Fruit fly (Drosophila melanogaster) whole organism, embryonic: Measurements from ENCODE around the gene CG31445.

Experiments used
- CG1024 ChIP-seq: fragments of 200-800 bp; sonication (Bioruptor generic); IDR thresholded peaks from 2 replicates; pipeline ENCODE4 v1.3.6; 2022; ENCODE audit warnings: missing biosample characterization, missing genetic modification characterization
- CG10274 ChIP-seq: fragments of 200-800 bp; sonication (Bioruptor generic); optimal IDR thresholded peaks from 3 replicates; lab custom pipeline; 2017; ENCODE audit warnings: missing biosample characterization, mild to moderate bottlenecking, missing genetic modification characterization
- CG10654 ChIP-seq: fragments of 200-800 bp; sonication (Bioruptor generic); optimal IDR thresholded peaks from 2 replicates; lab custom pipeline; 2016; ENCODE audit warnings: missing biosample characterization, missing genetic modification characterization
- CG11456 ChIP-seq: fragments of 200-800 bp; sonication (Bioruptor generic); IDR thresholded peaks from 3 replicates; pipeline ENCODE4 v1.3.6; 2022; ENCODE audit warnings: missing biosample characterization, missing genetic modification characterization
- CG14014 ChIP-seq: fragments of 200-800 bp; sonication (Bioruptor generic); IDR thresholded peaks from 2 replicates; pipeline ENCODE4 v1.3.6; 2022; ENCODE audit warnings: missing biosample characterization, missing genetic modification characterization
- CG14050 ChIP-seq: fragments of 200-800 bp; sonication (Bioruptor generic); IDR thresholded peaks from 3 replicates; pipeline ENCODE4 v1.3.6; 2022; ENCODE audit warnings: missing biosample characterization, missing genetic modification characterization
- CG14667 ChIP-seq: fragments of 200-800 bp; sonication (Bioruptor generic); IDR thresholded peaks from 2 replicates; pipeline ENCODE4 v1.3.6; 2022; ENCODE audit warnings: missing biosample characterization, missing genetic modification characterization
- CG16815 ChIP-seq: fragments of 200-800 bp; sonication (Bioruptor generic); optimal IDR thresholded peaks from 3 replicates; lab custom pipeline; 2017; ENCODE audit warnings: missing biosample characterization, mild to moderate bottlenecking, missing genetic modification characterization
- CG16863 ChIP-seq: fragments of 200-800 bp; sonication (Bioruptor generic); optimal IDR thresholded peaks from 3 replicates; lab custom pipeline; 2016; ENCODE audit warnings: missing biosample characterization, missing genetic modification characterization
- CG3407 ChIP-seq: fragments of 200-800 bp; sonication (Bioruptor generic); optimal IDR thresholded peaks from 2 replicates; lab custom pipeline; 2018; ENCODE audit warnings: missing biosample characterization, mild to moderate bottlenecking, missing genetic modification characterization
- CG4617 ChIP-seq: fragments of 200-800 bp; sonication (Bioruptor generic); optimal IDR thresholded peaks from 3 replicates; lab custom pipeline; 2016; ENCODE audit warnings: missing biosample characterization, missing genetic modification characterization, borderline replicate concordance
- CG6272 ChIP-seq: fragments of 200-800 bp; sonication (Bioruptor generic); IDR thresholded peaks from 2 replicates; pipeline ENCODE4 v1.3.6; 2022; ENCODE audit warnings: missing biosample characterization, missing genetic modification characterization
- CG7745 ChIP-seq: fragments of 200-800 bp; sonication (Bioruptor generic); optimal IDR thresholded peaks from 2 replicates; lab custom pipeline; 2018; ENCODE audit warnings: missing biosample characterization, mild to moderate bottlenecking, missing genetic modification characterization, moderate library complexity
- CG8944 ChIP-seq: fragments of 200-800 bp; sonication (Bioruptor generic); optimal IDR thresholded peaks from 3 replicates; lab custom pipeline; 2016; ENCODE audit warnings: missing biosample characterization, missing genetic modification characterization
- CG9817 ChIP-seq: fragments of 200-800 bp; sonication (Bioruptor generic); optimal IDR thresholded peaks from 2 replicates; lab custom pipeline; 2018; ENCODE audit warnings: missing biosample characterization, mild to moderate bottlenecking, missing genetic modification characterization, moderate library complexity
- Deaf1 ChIP-seq: fragments of 200-800 bp; optimal IDR thresholded peaks from 3 replicates; lab custom pipeline; 2019; ENCODE audit warnings: missing biosample characterization, mild to moderate bottlenecking, missing genetic modification characterization, moderate library complexity
- Dfd ChIP-seq, 2 experiments: fragments of >200 bp; optimal IDR thresholded peaks; 2 replicates each; lab custom pipeline; 2017; ENCODE audit warnings: missing biosample characterization in 2 of 2, missing genetic modification characterization in 2 of 2
- Dip2 ChIP-seq: fragments of 200-800 bp; sonication (Bioruptor generic); IDR thresholded peaks from 2 replicates; pipeline ENCODE4 v1.3.6; 2022; ENCODE audit warnings: missing biosample characterization, missing genetic modification characterization
- Doc3 ChIP-seq: fragments of 200-800 bp; sonication (Bioruptor generic); IDR thresholded peaks from 3 replicates; pipeline ENCODE4 v1.3.6; 2022; ENCODE audit warnings: missing biosample characterization, missing genetic modification characterization; ENCODE audit not compliant: partially characterized antibody
- Dref ChIP-seq: fragments of 200-800 bp; sonication (Bioruptor generic); IDR thresholded peaks from 2 replicates; pipeline ENCODE4 v1.3.6; 2022; ENCODE audit warnings: missing biosample characterization, missing genetic modification characterization
- Drgx ChIP-seq: fragments of 200-800 bp; sonication (Bioruptor generic); IDR thresholded peaks from 2 replicates; pipeline ENCODE4 v1.3.6; 2022; ENCODE audit warnings: missing biosample characterization, missing genetic modification characterization
- Ets65A ChIP-seq: fragments of 200-800 bp; sonication (Bioruptor generic); peaks from one replicate; lab custom pipeline; 2016; ENCODE audit warnings: missing biosample characterization, missing genetic modification characterization
- Ets97D ChIP-seq: fragments of 200-800 bp; sonication (Bioruptor generic); optimal IDR thresholded peaks from 3 replicates; lab custom pipeline; 2016; ENCODE audit warnings: missing biosample characterization, missing genetic modification characterization
- HmgZ ChIP-seq: fragments of 200-800 bp; sonication (Bioruptor generic); optimal IDR thresholded peaks from 2 replicates; lab custom pipeline; 2018; ENCODE audit warnings: missing biosample characterization, mild to moderate bottlenecking, missing genetic modification characterization
- Hmx ChIP-seq: fragments of 200-800 bp; sonication (Bioruptor generic); optimal IDR thresholded peaks from 2 replicates; lab custom pipeline; 2016; ENCODE audit warnings: missing biosample characterization, missing genetic modification characterization
- Lim3 ChIP-seq: fragments of 200-800 bp; sonication (Bioruptor generic); IDR thresholded peaks from 2 replicates; pipeline ENCODE4 v1.3.6; 2022; ENCODE audit warnings: missing biosample characterization, missing genetic modification characterization
- Mrtf ChIP-seq: fragments of 200-800 bp; sonication (Bioruptor generic); IDR thresholded peaks from 3 replicates; pipeline ENCODE4 v1.3.6; 2022; ENCODE audit warnings: missing biosample characterization, missing genetic modification characterization
- Nf-YA ChIP-seq: fragments of 200-800 bp; sonication (Bioruptor generic); IDR thresholded peaks from 2 replicates; pipeline ENCODE4 v1.3.6; 2022; ENCODE audit warnings: missing biosample characterization, missing genetic modification characterization
- PHDP ChIP-seq: fragments of 200-800 bp; sonication (Bioruptor generic); optimal IDR thresholded peaks from 3 replicates; lab custom pipeline; 2018; ENCODE audit warnings: missing biosample characterization, mild to moderate bottlenecking, missing genetic modification characterization, moderate library complexity
- Scr ChIP-seq: fragments of 200-800 bp; sonication (Bioruptor generic); IDR thresholded peaks from 2 replicates; pipeline ENCODE4 v1.3.6; 2022; ENCODE audit warnings: missing biosample characterization, missing genetic modification characterization; ENCODE audit not compliant: partially characterized antibody
- TFAM ChIP-seq: fragments of 200-800 bp; sonication (Bioruptor generic); optimal IDR thresholded peaks from 2 replicates; lab custom pipeline; 2017; ENCODE audit warnings: missing biosample characterization, missing genetic modification characterization, inconsistent platforms
- Vsx1 ChIP-seq: fragments of 200-800 bp; sonication (Bioruptor generic); optimal IDR thresholded peaks from 2 replicates; lab custom pipeline; 2017; ENCODE audit warnings: missing biosample characterization, mild to moderate bottlenecking, missing genetic modification characterization, missing genetic modification reagents
- br ChIP-seq: fragments of >200 bp; optimal IDR thresholded peaks from 2 replicates; lab custom pipeline; 2017
- cad ChIP-seq: fragments of >200 bp; optimal IDR thresholded peaks from 2 replicates; lab custom pipeline; 2017; ENCODE audit warnings: missing biosample characterization, missing genetic modification characterization
- croc ChIP-seq: fragments of 200-800 bp; sonication (Bioruptor generic); conservative IDR thresholded peaks from 3 replicates; pipeline ENCODE4 v1.3.6; 2022; ENCODE audit warnings: missing biosample characterization, missing genetic modification characterization
- da ChIP-seq: fragments of 200-800 bp; sonication (Bioruptor generic); optimal IDR thresholded peaks from 2 replicates; lab custom pipeline; 2016; ENCODE audit warnings: missing biosample characterization, missing genetic modification characterization
- emc ChIP-seq: fragments of 200-800 bp; sonication (Bioruptor generic); optimal IDR thresholded peaks from 2 replicates; lab custom pipeline; 2016; ENCODE audit warnings: missing biosample characterization, missing genetic modification characterization
- grn ChIP-seq: fragments of 200-800 bp; sonication (Bioruptor generic); optimal IDR thresholded peaks from 3 replicates; lab custom pipeline; 2017; ENCODE audit warnings: missing biosample characterization, missing genetic modification characterization
- hb ChIP-seq: fragments of 200-800 bp; sonication (Bioruptor generic); IDR thresholded peaks from 3 replicates; pipeline ENCODE4 v1.3.6; 2022; ENCODE audit warnings: missing biosample characterization, missing genetic modification characterization; ENCODE audit not compliant: partially characterized antibody
- jing ChIP-seq: fragments of 200-800 bp; sonication (Bioruptor generic); optimal IDR thresholded peaks from 2 replicates; lab custom pipeline; 2018; ENCODE audit warnings: missing biosample characterization, mild to moderate bottlenecking, missing genetic modification characterization
- odd ChIP-seq: fragments of 200-800 bp; sonication (Bioruptor generic); optimal IDR thresholded peaks from 2 replicates; lab custom pipeline; 2017; ENCODE audit warnings: missing biosample characterization, mild to moderate bottlenecking, missing genetic modification characterization
- onecut ChIP-seq: fragments of 200-800 bp; sonication (Bioruptor generic); IDR thresholded peaks from 2 replicates; pipeline ENCODE4 v1.3.6; 2022; ENCODE audit warnings: missing biosample characterization, missing genetic modification characterization
- org-1 ChIP-seq: fragments of 200-800 bp; sonication (Bioruptor generic); optimal IDR thresholded peaks from 2 replicates; lab custom pipeline; 2017; ENCODE audit warnings: missing biosample characterization, missing genetic modification characterization
- row ChIP-seq: fragments of 200-800 bp; sonication (Bioruptor generic); IDR thresholded peaks from 3 replicates; pipeline ENCODE4 v1.3.6; 2022; ENCODE audit warnings: missing biosample characterization, missing genetic modification characterization
- slbo ChIP-seq: fragments of 200-800 bp; sonication (Bioruptor generic); IDR thresholded peaks from 2 replicates; pipeline ENCODE4 v1.3.6; 2022; ENCODE audit warnings: missing biosample characterization, missing genetic modification characterization
- slp2 ChIP-seq: fragments of 200-800 bp; sonication (Bioruptor generic); optimal IDR thresholded peaks from 2 replicates; lab custom pipeline; 2016; ENCODE audit warnings: missing biosample characterization, missing genetic modification characterization
- ssp ChIP-seq: fragments of 200-800 bp; sonication (Bioruptor generic); IDR thresholded peaks from 2 replicates; pipeline ENCODE4 v1.3.6; 2022; ENCODE audit warnings: missing biosample characterization, missing genetic modification characterization
- sug ChIP-seq: fragments of 200-800 bp; optimal IDR thresholded peaks from 2 replicates; lab custom pipeline; 2019; ENCODE audit warnings: missing biosample characterization, mild to moderate bottlenecking, missing genetic modification characterization, moderate library complexity
- tin ChIP-seq: fragments of 200-800 bp; sonication (Bioruptor generic); optimal IDR thresholded peaks from 3 replicates; lab custom pipeline; 2016; ENCODE audit warnings: missing biosample characterization, missing genetic modification characterization
- trem ChIP-seq: fragments of 200-800 bp; optimal IDR thresholded peaks from 3 replicates; lab custom pipeline; 2019; ENCODE audit warnings: missing biosample characterization, mild to moderate bottlenecking, missing genetic modification characterization, moderate library complexity
- trh ChIP-seq: fragments of 200-800 bp; sonication (Bioruptor generic); optimal IDR thresholded peaks from 2 replicates; lab custom pipeline; 2016; ENCODE audit warnings: missing biosample characterization, missing genetic modification characterization
- unc-4 ChIP-seq: fragments of 200-800 bp; sonication (Bioruptor generic); IDR thresholded peaks from 2 replicates; pipeline ENCODE4 v1.3.6; 2022; ENCODE audit warnings: missing biosample characterization, missing genetic modification characterization; ENCODE audit not compliant: partially characterized antibody
- yki ChIP-seq: fragments of >200 bp; optimal IDR thresholded peaks from 3 replicates; lab custom pipeline; 2018

Gene CG31445

dm6 chr3R:29214262-29214661 lies 30.4 kb downstream of the CG31445 start:
- TF ChIP-seq CG10654 (peak; percentile 99), slbo (GFP tag; lab: Robert Waterston, UW) (peak; percentile 99), Vsx1 (GFP tag; lab: Kevin White, UChicago) (peak; percentile 98), jing (GFP tag; lab: Kevin White, UChicago) (peak; percentile 98), CG14014 (GFP tag; lab: Robert Waterston, UW) (peak; percentile 99), CG16863 (GFP tag; lab: Kevin White, UChicago) (peak; percentile 99), sug (peak; percentile 98), Ets97D (peak; percentile 96), HmgZ (tag; lab: Kevin White, UChicago) (peak; percentile 99), hb (GFP tag; lab: Robert Waterston, UW) (no peak), CG11456 (GFP tag; lab: Robert Waterston, UW) (peak; percentile 99), Dfd (GFP tag; optimal IDR thresholded peaks at IDR 0.05; lab: Kevin White, UChicago) (no peak), unc-4 (GFP tag; lab: Robert Waterston, UW) (no peak), CG14667 (GFP tag; lab: Robert Waterston, UW) (peak; percentile 98), CG7745 (peak; percentile 98), CG8944 (peak; percentile 98), CG1024 (GFP tag; lab: Robert Waterston, UW) (peak; percentile 98), CG9817 (tag; lab: Kevin White, UChicago) (peak; percentile 99), Mrtf (GFP tag; lab: Robert Waterston, UW) (peak; percentile 99), Nf-YA (GFP tag; lab: Robert Waterston, UW) (peak; percentile 99), Lim3 (GFP tag; lab: Robert Waterston, UW) (peak; percentile 97), trem (peak; percentile 97), ssp (GFP tag; lab: Robert Waterston, UW) (peak; percentile 94), br (no peak), Drgx (peak; percentile 100), odd (GFP tag; lab: Kevin White, UChicago) (peak; percentile 99), PHDP (tag; lab: Kevin White, UChicago) (peak; percentile 99), yki (lab: Kevin White, UChicago) (no peak), Deaf1 (tag; lab: Kevin White, UChicago) (peak; percentile 89), croc (GFP tag; lab: Robert Waterston, UW) (peak; percentile 99), CG14050 (GFP tag; lab: Robert Waterston, UW) (peak; percentile 99), org-1 (peak; percentile 99), slp2 (GFP tag; lab: Kevin White, UChicago) (peak; percentile 98), CG4617 (peak; percentile 99), cad (GFP tag; lab: Kevin White, UChicago) (peak; percentile 36), grn (GFP tag; lab: Kevin White, UChicago) (peak; percentile 94), da (GFP tag; lab: Kevin White, UChicago) (peak; percentile 98), tin (peak; percentile 100), CG16815 (GFP tag; lab: Kevin White, UChicago) (peak; percentile 99), CG3407 (GFP tag; lab: Kevin White, UChicago) (peak; percentile 98), row (GFP tag; lab: Robert Waterston, UW) (peak; percentile 100), CG10274 (GFP tag; lab: Kevin White, UChicago) (peak; percentile 96), Dip2 (GFP tag; lab: Robert Waterston, UW) (peak; percentile 75), onecut (peak; percentile 99), Doc3 (GFP tag; lab: Robert Waterston, UW) (no peak), Dref (GFP tag; lab: Robert Waterston, UW) (peak; percentile 50), TFAM (GFP tag; lab: Kevin White, UChicago) (peak; percentile 95), Scr (GFP tag; lab: Robert Waterston, UW) (peak; percentile 39), Hmx (GFP tag; lab: Kevin White, UChicago) (peak; percentile 96), CG6272 (GFP tag; lab: Robert Waterston, UW) (peak; percentile 96), emc (peak; percentile 97), trh (peak; percentile 98), Ets65A (peak; percentile 100)
